Fruit fly (Drosophila melanogaster) whole organism, prepupa: ENCODE results near the gene CG13045.

Source experiments
- CG11294 ChIP-seq: fragments of 200-800 bp; sonication (Bioruptor generic); IDR thresholded peaks from 2 replicates; pipeline ENCODE4 v1.3.6; 2022; ENCODE audit warnings: missing biosample characterization, missing genetic modification characterization
- CG15336 ChIP-seq: fragments of 200-800 bp; sonication (Bioruptor generic); IDR thresholded peaks from 2 replicates; pipeline ENCODE4 v1.3.6; 2022; ENCODE audit warnings: missing biosample characterization, missing genetic modification characterization
- CG1621 ChIP-seq: fragments of 200-800 bp; sonication (Bioruptor generic); optimal IDR thresholded peaks from 3 replicates; lab custom pipeline; 2018; ENCODE audit warnings: missing biosample characterization, mild to moderate bottlenecking, missing genetic modification characterization
- CG16779 ChIP-seq: fragments of 200-800 bp; sonication (Bioruptor generic); optimal IDR thresholded peaks from 3 replicates; lab custom pipeline; 2017; ENCODE audit warnings: missing biosample characterization, mild to moderate bottlenecking, missing genetic modification characterization
- CG32006 ChIP-seq: fragments of 200-800 bp; sonication (Bioruptor generic); optimal IDR thresholded peaks from 3 replicates; lab custom pipeline; 2017; ENCODE audit warnings: missing biosample characterization, mild to moderate bottlenecking, missing genetic modification characterization
- CG6276 ChIP-seq: fragments of 200-800 bp; sonication (Bioruptor generic); optimal IDR thresholded peaks from 2 replicates; lab custom pipeline; 2017; ENCODE audit warnings: missing biosample characterization, mild to moderate bottlenecking, missing genetic modification characterization
- CG6854 ChIP-seq: fragments of 200-800 bp; sonication (Bioruptor generic); optimal IDR thresholded peaks from 2 replicates; lab custom pipeline; 2017; ENCODE audit warnings: missing biosample characterization, mild to moderate bottlenecking, missing genetic modification characterization
- Eip78C ChIP-seq: fragments of 200-800 bp; sonication (Bioruptor generic); peaks from one replicate; lab custom pipeline; 2016; ENCODE audit warnings: missing biosample characterization, missing genetic modification characterization
- Met ChIP-seq: fragments of 200-800 bp; sonication (Bioruptor generic); optimal IDR thresholded peaks from 3 replicates; lab custom pipeline; 2016; ENCODE audit warnings: missing biosample characterization, missing genetic modification characterization
- Sox14 ChIP-seq: fragments of 200-800 bp; sonication (Bioruptor generic); optimal IDR thresholded peaks from 3 replicates; lab custom pipeline; 2016; ENCODE audit warnings: missing biosample characterization, missing genetic modification characterization
- dsx ChIP-seq: fragments of 200-800 bp; optimal IDR thresholded peaks from 3 replicates; lab custom pipeline; 2019; ENCODE audit warnings: missing biosample characterization, mild to moderate bottlenecking, missing genetic modification characterization, moderate library complexity; ENCODE audit not compliant: poor library complexity, severe bottlenecking
- eg ChIP-seq: fragments of 200-800 bp; sonication (Bioruptor generic); IDR thresholded peaks from 3 replicates; pipeline ENCODE4 v1.3.6; 2022; ENCODE audit warnings: missing biosample characterization, missing genetic modification characterization
- svp ChIP-seq: fragments of 200-800 bp; sonication (Bioruptor generic); peaks from one replicate; lab custom pipeline; 2016; ENCODE audit warnings: missing biosample characterization, missing genetic modification characterization

dm6 chr3L:16305820-16306650 is 15.3 kb upstream of the CG13045 start, which contains the start of the genes CG13043 and CG13063:
- TF ChIP-seq CG15336: no peak
- TF ChIP-seq svp (GFP tag; lab: Kevin White, UChicago): peak; percentile 30
- TF ChIP-seq eg (GFP tag; lab: Robert Waterston, UW): no peak
- no peak for TF ChIP-seq CG11294 (GFP tag; lab: Robert Waterston, UW)
- TF ChIP-seq Met: no peak
- no peak for TF ChIP-seq Sox14 (GFP tag; lab: Kevin White, UChicago)
- no peak for TF ChIP-seq CG6276
- no peak for TF ChIP-seq CG32006
- no peak for TF ChIP-seq CG1621 (tag; lab: Kevin White, UChicago)
- TF ChIP-seq CG6854 (GFP tag; lab: Kevin White, UChicago): no peak
- TF ChIP-seq CG16779 (tag; lab: Kevin White, UChicago): no peak
- no peak for TF ChIP-seq Eip78C
- TF ChIP-seq dsx (GFP tag; lab: Kevin White, UChicago): no peak
